Worm (Caenorhabditis elegans) whole organism, L3 larva: ENCODE data around the gene B0244.16.
A peak's percentile ranks its signal among the peaks of the same experiment; 100 is the strongest.

Experiments used
- daf-12 ChIP-seq: fragments of 150-350 bp; optimal IDR thresholded peaks from 2 replicates; lab custom pipeline; 2014; ENCODE audit warnings: missing biosample characterization, missing genetic modification reagents, missing genetic modification characterization
- fos-1 ChIP-seq: fragments of 150-350 bp; optimal IDR thresholded peaks from 2 replicates; lab custom pipeline; 2014; ENCODE audit warnings: missing biosample characterization, missing genetic modification characterization
- lin-39 ChIP-seq: fragments of 150-350 bp; optimal IDR thresholded peaks from 2 replicates; lab custom pipeline; 2018; ENCODE audit warnings: missing biosample characterization, missing genetic modification reagents, missing genetic modification characterization
- nfya-1 ChIP-seq: sonication (generic microtip); optimal IDR thresholded peaks from 2 replicates; lab custom pipeline; 2017; ENCODE audit warnings: missing genetic modification characterization, mild to moderate bottlenecking, missing compliant biosample characterization, antibody characterized with exemption, moderate library complexity; ENCODE audit not compliant: insufficient read depth
- nhr-11 ChIP-seq: fragments of 150-350 bp; optimal IDR thresholded peaks from 2 replicates; lab custom pipeline; 2014; ENCODE audit warnings: missing biosample characterization, missing genetic modification characterization
- nhr-28 ChIP-seq: fragments of 150-350 bp; optimal IDR thresholded peaks from 2 replicates; lab custom pipeline; 2014; ENCODE audit warnings: missing biosample characterization, missing genetic modification characterization
- nhr-76 ChIP-seq: fragments of 150-350 bp; sonication (generic microtip); optimal IDR thresholded peaks from 5 replicates; lab custom pipeline; 2014; ENCODE audit warnings: missing biosample characterization, missing genetic modification characterization
- nhr-77 ChIP-seq: fragments of 150-350 bp; optimal IDR thresholded peaks from 2 replicates; lab custom pipeline; 2014; ENCODE audit warnings: missing biosample characterization, missing genetic modification characterization
- sea-2 ChIP-seq: fragments of 150-350 bp; sonication (generic microtip); optimal IDR thresholded peaks from 4 replicates; lab custom pipeline; 2014; ENCODE audit warnings: missing biosample characterization, missing genetic modification reagents, missing genetic modification characterization
- snpc-4 ChIP-seq: fragments of 150-350 bp; optimal IDR thresholded peaks from 2 replicates; lab custom pipeline; 2014; ENCODE audit warnings: missing biosample characterization, missing genetic modification characterization
- zag-1 ChIP-seq: fragments of 150-350 bp; optimal IDR thresholded peaks from 2 replicates; lab custom pipeline; 2014; ENCODE audit warnings: missing biosample characterization, missing genetic modification characterization
- ztf-11 ChIP-seq: fragments of 150-350 bp; optimal IDR thresholded peaks from 2 replicates; lab custom pipeline; 2014; ENCODE audit warnings: missing biosample characterization, missing genetic modification characterization
- ztf-4 ChIP-seq: fragments of 150-350 bp; optimal IDR thresholded peaks from 2 replicates; lab custom pipeline; 2014; ENCODE audit warnings: missing biosample characterization, missing genetic modification characterization

DNA sequence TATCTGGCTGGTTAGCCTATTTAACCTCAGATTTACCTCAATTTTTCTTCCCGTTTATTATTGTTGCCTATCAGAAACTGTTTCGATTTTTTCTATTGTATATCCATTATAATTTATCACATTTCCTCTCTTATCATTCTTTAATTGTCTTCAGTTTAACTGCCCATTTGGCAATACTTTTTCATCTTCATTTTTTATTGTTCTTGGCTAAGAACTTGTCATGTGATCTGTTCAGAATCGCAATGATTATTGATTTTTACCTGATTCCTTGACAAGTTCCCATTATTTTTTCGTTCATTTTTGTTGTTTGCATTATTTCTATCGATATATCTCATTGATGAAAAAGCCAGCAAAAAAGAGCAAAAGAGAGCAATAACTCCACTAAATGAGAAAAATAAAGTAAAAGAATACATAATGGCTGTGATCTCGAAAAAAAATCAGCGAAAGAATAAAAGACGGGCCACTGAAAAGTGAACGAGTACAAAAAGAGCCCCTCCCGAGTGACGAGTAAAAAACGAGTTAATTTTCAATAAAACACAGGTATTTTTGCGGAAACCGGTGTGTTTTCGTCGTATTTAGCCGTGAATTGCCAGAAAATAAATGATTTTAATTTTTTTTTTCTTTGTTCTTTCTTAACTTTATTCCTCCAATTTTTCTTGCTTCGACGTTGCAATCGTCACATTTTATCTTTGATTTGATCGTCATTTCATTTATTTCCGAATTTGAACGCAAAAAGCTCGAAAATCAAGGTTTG, 26.4 kb upstream of the B0244.16 start, which contains the start of gene arf-1:
- TF ChIP-seq nhr-76 (tag; lab: Kevin White, UChicago): no peak
- TF ChIP-seq sea-2 (GFP tag; lab: Kevin White, UChicago): no peak
- TF ChIP-seq snpc-4: no peak
- TF ChIP-seq nhr-11 (tag; lab: Kevin White, UChicago): no peak
- TF ChIP-seq fos-1 (tag; lab: Kevin White, UChicago): no peak
- no peak for TF ChIP-seq ztf-4
- peak; percentile 54 for TF ChIP-seq nhr-77 (tag; lab: Kevin White, UChicago)
- TF ChIP-seq nhr-28 (tag; lab: Kevin White, UChicago): no peak
- TF ChIP-seq ztf-11 (tag; lab: Kevin White, UChicago): no peak
- TF ChIP-seq lin-39 (tag; lab: Kevin White, UChicago): no peak
- TF ChIP-seq zag-1 (tag; lab: Kevin White, UChicago): no peak
- no peak for TF ChIP-seq daf-12 (tag; lab: Kevin White, UChicago)
- no peak for TF ChIP-seq nfya-1 (tag; lab: Kevin White, UChicago)
